Fruit fly (Drosophila melanogaster) whole organism, adult: ENCODE data around the gene CG32262.
A peak's percentile ranks its signal among the peaks of the same experiment; 100 is the strongest.

Experiments
- CG11617 ChIP-seq: fragments of 200-800 bp; sonication (Bioruptor generic); optimal IDR thresholded peaks from 2 replicates; lab custom pipeline; 2017; ENCODE audit warnings: mild to moderate bottlenecking, missing biosample characterization, missing genetic modification reagents, missing genetic modification characterization
- CG12768 ChIP-seq: fragments of 200-800 bp; sonication (Bioruptor generic); optimal IDR thresholded peaks from 2 replicates; lab custom pipeline; 2017; ENCODE audit warnings: missing biosample characterization, missing genetic modification characterization, mild to moderate bottlenecking, moderate library complexity, missing genetic modification reagents
- CG14711 ChIP-seq: fragments of 200-800 bp; sonication (Bioruptor generic); optimal IDR thresholded peaks from 2 replicates; lab custom pipeline; 2018; ENCODE audit warnings: missing biosample characterization, mild to moderate bottlenecking, missing genetic modification characterization, moderate library complexity
- CG1620 ChIP-seq: fragments of 200-800 bp; sonication (Bioruptor generic); optimal IDR thresholded peaks from 2 replicates; lab custom pipeline; 2016; ENCODE audit warnings: missing biosample characterization, missing genetic modification characterization
- CG33017 ChIP-seq: fragments of 200-800 bp; sonication (Bioruptor generic); optimal IDR thresholded peaks from 2 replicates; lab custom pipeline; 2018; ENCODE audit warnings: missing biosample characterization, mild to moderate bottlenecking, missing genetic modification characterization, moderate library complexity
- CG5204 ChIP-seq: fragments of 200-800 bp; sonication (Bioruptor generic); optimal IDR thresholded peaks from 2 replicates; lab custom pipeline; 2016; ENCODE audit warnings: missing biosample characterization, missing genetic modification characterization
- CG7045 ChIP-seq: fragments of 200-800 bp; sonication (Bioruptor generic); optimal IDR thresholded peaks from 2 replicates; lab custom pipeline; 2017; ENCODE audit warnings: missing biosample characterization, mild to moderate bottlenecking, missing genetic modification characterization
- CG7101 ChIP-seq: fragments of 200-800 bp; sonication (Bioruptor generic); optimal IDR thresholded peaks from 2 replicates; lab custom pipeline; 2018; ENCODE audit warnings: missing biosample characterization, mild to moderate bottlenecking, missing genetic modification characterization, moderate library complexity
- Clk ChIP-seq: fragments of 200-800 bp; sonication (Bioruptor generic); optimal IDR thresholded peaks from 2 replicates; lab custom pipeline; 2017; ENCODE audit warnings: missing biosample characterization, missing genetic modification characterization
- Crg-1 ChIP-seq: fragments of 200-800 bp; sonication (Bioruptor generic); optimal IDR thresholded peaks from 2 replicates; lab custom pipeline; 2016; ENCODE audit warnings: missing biosample characterization, missing genetic modification characterization
- Hr96 ChIP-seq: fragments of 200-800 bp; sonication (Bioruptor generic); optimal IDR thresholded peaks from 2 replicates; lab custom pipeline; 2016; ENCODE audit warnings: missing biosample characterization, missing genetic modification characterization
- Mnt ChIP-seq: fragments of 200-800 bp; sonication (Bioruptor generic); optimal IDR thresholded peaks from 2 replicates; lab custom pipeline; 2016; ENCODE audit warnings: missing biosample characterization, mild to moderate bottlenecking, missing genetic modification characterization
- bab1 ChIP-seq: fragments of 200-800 bp; sonication (Bioruptor generic); optimal IDR thresholded peaks from 3 replicates; lab custom pipeline; 2019; ENCODE audit warnings: missing biosample characterization, mild to moderate bottlenecking, missing genetic modification characterization, moderate library complexity
- cic ChIP-seq: fragments of 200-800 bp; sonication (Bioruptor generic); optimal IDR thresholded peaks from 2 replicates; lab custom pipeline; 2017; ENCODE audit warnings: missing biosample characterization, mild to moderate bottlenecking, missing genetic modification characterization, moderate library complexity
- cnc ChIP-seq, 2 experiments: fragments of >200 bp; optimal IDR thresholded peaks; 2 replicates each; lab custom pipeline; 2017
- kay ChIP-seq: fragments of 200-800 bp; sonication (Bioruptor generic); peaks from one replicate; lab custom pipeline; 2016; ENCODE audit warnings: missing biosample characterization, missing genetic modification characterization, borderline replicate concordance
- ovo ChIP-seq: fragments of 200-800 bp; sonication (Bioruptor generic); optimal IDR thresholded peaks from 2 replicates; lab custom pipeline; 2016; ENCODE audit warnings: missing biosample characterization, missing genetic modification characterization
- pad ChIP-seq: fragments of 200-800 bp; sonication (Bioruptor generic); optimal IDR thresholded peaks from 3 replicates; lab custom pipeline; 2017; ENCODE audit warnings: missing biosample characterization, missing genetic modification characterization, mild to moderate bottlenecking, moderate library complexity, missing genetic modification reagents
- tj ChIP-seq: fragments of 200-800 bp; sonication (Bioruptor generic); optimal IDR thresholded peaks from 3 replicates; lab custom pipeline; 2017; ENCODE audit warnings: missing biosample characterization, mild to moderate bottlenecking, missing genetic modification characterization, moderate library complexity
- toe ChIP-seq: fragments of 200-800 bp; sonication (Bioruptor generic); optimal IDR thresholded peaks from 2 replicates; lab custom pipeline; 2016; ENCODE audit warnings: missing biosample characterization, missing genetic modification characterization

Gene CG32262

dm6 chr3L:3772284-3772987 lies 37.6 kb downstream of the CG32262 start:
- TF ChIP-seq CG12768 (GFP tag; lab: Kevin White, UChicago) (peak; percentile 59), CG7101 (tag; lab: Kevin White, UChicago) (no peak), Hr96 (peak; percentile 42), pad (GFP tag; lab: Kevin White, UChicago) (peak; percentile 18), kay (GFP tag; lab: Kevin White, UChicago) (peak; percentile 85), CG7045 (GFP tag; lab: Kevin White, UChicago) (peak; percentile 64), CG33017 (tag; lab: Kevin White, UChicago) (no peak), CG14711 (tag; lab: Kevin White, UChicago) (peak; percentile 9), cic (GFP tag; lab: Kevin White, UChicago) (peak; percentile 58)

dm6 chr3L:3771406-3771935 lies 38.5 kb downstream of the CG32262 start:
- TF ChIP-seq CG14711 (tag; lab: Kevin White, UChicago) (peak; percentile 64), CG1620 (GFP tag; lab: Kevin White, UChicago) (no peak), cic (GFP tag; lab: Kevin White, UChicago) (peak; percentile 3), tj (GFP tag; lab: Kevin White, UChicago) (peak; percentile 89), Crg-1 (GFP tag; lab: Kevin White, UChicago) (no peak), Hr96 (no peak), Clk (GFP tag; lab: Kevin White, UChicago) (no peak), CG33017 (tag; lab: Kevin White, UChicago) (peak; percentile 77), CG12768 (GFP tag; lab: Kevin White, UChicago) (no peak), CG5204 (GFP tag; lab: Kevin White, UChicago) (no peak), Mnt (GFP tag; lab: Kevin White, UChicago) (no peak), bab1 (peak; percentile 91), CG11617 (GFP tag; lab: Kevin White, UChicago) (peak; percentile 8), CG7045 (GFP tag; lab: Kevin White, UChicago) (no peak), toe (GFP tag; lab: Kevin White, UChicago) (no peak), CG7101 (tag; lab: Kevin White, UChicago) (peak; percentile 84), cnc (optimal IDR thresholded peaks at IDR 0.05; lab: Kevin White, UChicago) (no peak), pad (GFP tag; lab: Kevin White, UChicago) (peak; percentile 26), kay (GFP tag; lab: Kevin White, UChicago) (no peak), ovo (GFP tag; lab: Kevin White, UChicago) (peak; percentile 3)

dm6 chr3L:3770823-3771222 lies 39.2 kb downstream of the CG32262 start:
- TF ChIP-seq tj (GFP tag; lab: Kevin White, UChicago) (no peak), CG7101 (tag; lab: Kevin White, UChicago) (no peak), CG1620 (GFP tag; lab: Kevin White, UChicago) (no peak), cnc (optimal IDR thresholded peaks at IDR 0.05; lab: Kevin White, UChicago) (no peak), CG7045 (GFP tag; lab: Kevin White, UChicago) (no peak), CG11617 (GFP tag; lab: Kevin White, UChicago) (no peak), cic (GFP tag; lab: Kevin White, UChicago) (no peak), CG14711 (tag; lab: Kevin White, UChicago) (no peak)

dm6 chr3L:3769157-3769556 lies 40.8 kb downstream of the CG32262 start:
- TF ChIP-seq Mnt (GFP tag; lab: Kevin White, UChicago) (no peak), CG5204 (GFP tag; lab: Kevin White, UChicago) (no peak), bab1 (no peak), pad (GFP tag; lab: Kevin White, UChicago) (no peak), CG1620 (GFP tag; lab: Kevin White, UChicago) (no peak), CG7045 (GFP tag; lab: Kevin White, UChicago) (no peak), CG7101 (tag; lab: Kevin White, UChicago) (no peak), cic (GFP tag; lab: Kevin White, UChicago) (no peak), CG14711 (tag; lab: Kevin White, UChicago) (no peak), cnc (optimal IDR thresholded peaks at IDR 0.05; lab: Kevin White, UChicago) (no peak), tj (GFP tag; lab: Kevin White, UChicago) (no peak), kay (GFP tag; lab: Kevin White, UChicago) (no peak), CG33017 (tag; lab: Kevin White, UChicago) (no peak)

- TF ChIP-seq pad (GFP tag; lab: Kevin White, UChicago) (no peak), cic (GFP tag; lab: Kevin White, UChicago) (peak; percentile 56)
These were observed 42.2 kb downstream of the CG32262 start for dm6 chr3L:3767825-3768224.

- TF ChIP-seq tj (GFP tag; lab: Kevin White, UChicago) = no peak
- TF ChIP-seq cic (GFP tag; lab: Kevin White, UChicago) = no peak
- no peak for TF ChIP-seq toe (GFP tag; lab: Kevin White, UChicago)
- no peak for TF ChIP-seq CG7045 (GFP tag; lab: Kevin White, UChicago)
- TF ChIP-seq CG7101 (tag; lab: Kevin White, UChicago) = no peak
- TF ChIP-seq Crg-1 (GFP tag; lab: Kevin White, UChicago) = no peak
- TF ChIP-seq kay (GFP tag; lab: Kevin White, UChicago) = no peak
- TF ChIP-seq CG14711 (tag; lab: Kevin White, UChicago) = no peak
- TF ChIP-seq CG1620 (GFP tag; lab: Kevin White, UChicago) = no peak
- TF ChIP-seq CG33017 (tag; lab: Kevin White, UChicago) = no peak
- TF ChIP-seq CG12768 (GFP tag; lab: Kevin White, UChicago) = no peak
These were observed 43.3 kb downstream of the CG32262 start for dm6 chr3L:3766704-3767103.
